Fruit fly (Drosophila melanogaster) whole organism, pupa: ENCODE results near the gene Smvt.

Experiments
- CG10348 ChIP-seq: fragments of 200-800 bp; sonication (Bioruptor generic); IDR thresholded peaks from 2 replicates; pipeline ENCODE4 v1.3.6; 2022; ENCODE audit warnings: missing biosample characterization, missing genetic modification characterization
- CG12605 ChIP-seq: fragments of 200-800 bp; sonication (Bioruptor generic); IDR thresholded peaks from 2 replicates; pipeline ENCODE4 v1.3.6; 2022; ENCODE audit warnings: missing biosample characterization, missing genetic modification characterization
- CG13204 ChIP-seq: fragments of 200-800 bp; sonication (Bioruptor generic); optimal IDR thresholded peaks from 2 replicates; lab custom pipeline; 2018; ENCODE audit warnings: missing biosample characterization, mild to moderate bottlenecking, missing genetic modification characterization, moderate library complexity
- CG14655 ChIP-seq: fragments of 200-800 bp; sonication (Bioruptor generic); optimal IDR thresholded peaks from 3 replicates; lab custom pipeline; 2017; ENCODE audit warnings: mild to moderate bottlenecking, missing biosample characterization, missing genetic modification reagents, missing genetic modification characterization
- CG15710 ChIP-seq: fragments of 200-800 bp; sonication (Bioruptor generic); optimal IDR thresholded peaks from 2 replicates; lab custom pipeline; 2018; ENCODE audit warnings: missing biosample characterization, mild to moderate bottlenecking, missing genetic modification characterization, moderate library complexity
- CG17806 ChIP-seq: fragments of 200-800 bp; sonication (Bioruptor generic); optimal IDR thresholded peaks from 2 replicates; lab custom pipeline; 2018; ENCODE audit warnings: missing biosample characterization, mild to moderate bottlenecking, missing genetic modification characterization, moderate library complexity
- CG32121 ChIP-seq: fragments of 200-800 bp; sonication (Bioruptor generic); IDR thresholded peaks from 2 replicates; pipeline ENCODE4 v1.3.6; 2022; ENCODE audit warnings: missing biosample characterization, missing genetic modification characterization
- CG34367 ChIP-seq: fragments of 200-800 bp; sonication (Bioruptor generic); optimal IDR thresholded peaks from 2 replicates; lab custom pipeline; 2018; ENCODE audit warnings: missing biosample characterization, mild to moderate bottlenecking, missing genetic modification characterization
- CG4496 ChIP-seq: fragments of 200-800 bp; sonication (Bioruptor generic); IDR thresholded peaks from 3 replicates; pipeline ENCODE4 v1.3.6; 2022; ENCODE audit warnings: missing biosample characterization, missing genetic modification characterization
- CG8159 ChIP-seq: fragments of 200-800 bp; sonication (Bioruptor generic); optimal IDR thresholded peaks from 3 replicates; lab custom pipeline; 2018; ENCODE audit warnings: missing biosample characterization, mild to moderate bottlenecking, missing genetic modification characterization, moderate library complexity
- CG8301 ChIP-seq: fragments of 200-800 bp; sonication (Bioruptor generic); optimal IDR thresholded peaks from 2 replicates; lab custom pipeline; 2018; ENCODE audit warnings: missing biosample characterization, mild to moderate bottlenecking, missing genetic modification characterization
- CG9948 ChIP-seq: fragments of 200-800 bp; sonication (Bioruptor generic); optimal IDR thresholded peaks from 2 replicates; lab custom pipeline; 2018; ENCODE audit warnings: missing biosample characterization, mild to moderate bottlenecking, missing genetic modification characterization, moderate library complexity
- D1 ChIP-seq: fragments of 200-800 bp; sonication (Bioruptor generic); optimal IDR thresholded peaks from 2 replicates; lab custom pipeline; 2018; ENCODE audit warnings: missing biosample characterization, mild to moderate bottlenecking, missing genetic modification characterization, moderate library complexity
- EcR ChIP-seq: fragments of 200-800 bp; sonication (Bioruptor generic); optimal IDR thresholded peaks from 3 replicates; lab custom pipeline; 2019; ENCODE audit warnings: missing biosample characterization, missing genetic modification characterization, mild to moderate bottlenecking, moderate library complexity, missing genetic modification reagents
- Ets98B ChIP-seq: fragments of 200-800 bp; sonication (Bioruptor generic); IDR thresholded peaks from 2 replicates; pipeline ENCODE4 v1.3.6; 2022; ENCODE audit warnings: missing biosample characterization, missing genetic modification characterization
- Pif1A ChIP-seq: fragments of 200-800 bp; sonication (Bioruptor generic); optimal IDR thresholded peaks from 3 replicates; lab custom pipeline; 2016; ENCODE audit warnings: missing biosample characterization, missing genetic modification characterization
- Pif1B ChIP-seq: fragments of 200-800 bp; sonication (Bioruptor generic); optimal IDR thresholded peaks from 3 replicates; lab custom pipeline; 2016; ENCODE audit warnings: missing biosample characterization, missing genetic modification characterization
- Snoo ChIP-seq: fragments of 200-800 bp; sonication (Bioruptor generic); optimal IDR thresholded peaks from 3 replicates; lab custom pipeline; 2017; ENCODE audit warnings: missing biosample characterization, mild to moderate bottlenecking, missing genetic modification characterization, inconsistent platforms
- fd96Ca ChIP-seq: fragments of 200-800 bp; sonication (Bioruptor generic); IDR thresholded peaks from 3 replicates; pipeline ENCODE4 v1.3.6; 2022; ENCODE audit warnings: missing biosample characterization, missing genetic modification characterization
- gl ChIP-seq: fragments of 200-800 bp; sonication (Bioruptor generic); optimal IDR thresholded peaks from 2 replicates; lab custom pipeline; 2018; ENCODE audit warnings: missing biosample characterization, mild to moderate bottlenecking, missing genetic modification characterization
- rn ChIP-seq: fragments of 200-800 bp; sonication (Bioruptor generic); IDR thresholded peaks from 2 replicates; pipeline ENCODE4 v1.3.6; 2022; ENCODE audit warnings: missing biosample characterization, missing genetic modification characterization

The Smvt gene

dm6 chr3R:31767528-31767927, 6.1 kb upstream of the Smvt start:
- no peak for TF ChIP-seq CG13204 (GFP tag; lab: Kevin White, UChicago)
- peak; percentile 14 for TF ChIP-seq CG34367 (tag; lab: Kevin White, UChicago)
- 0 out of 3 replicates have a peak, but pooled peaks have one; percentile 25 for TF ChIP-seq fd96Ca (GFP tag; lab: Robert Waterston, UW)
- TF ChIP-seq CG4496 (GFP tag; lab: Robert Waterston, UW), result no peak
- TF ChIP-seq gl (tag; lab: Kevin White, UChicago), result no peak
- TF ChIP-seq CG10348, result no peak
- TF ChIP-seq D1 (tag; lab: Kevin White, UChicago), result no peak
- TF ChIP-seq CG14655, result peak; percentile 84
- TF ChIP-seq Pif1A (GFP tag; lab: Kevin White, UChicago), result peak; percentile 56
- peak; percentile 47 for TF ChIP-seq CG9948 (tag; lab: Kevin White, UChicago)
- TF ChIP-seq Pif1B (GFP tag; lab: Kevin White, UChicago), result peak; percentile 47
- peak; percentile 32 for TF ChIP-seq CG17806 (tag; lab: Kevin White, UChicago)
- peak; percentile 71 for TF ChIP-seq CG8301 (tag; lab: Kevin White, UChicago)
- peak; percentile 54 for TF ChIP-seq CG8159 (tag; lab: Kevin White, UChicago)
- TF ChIP-seq EcR (GFP tag; lab: Kevin White, UChicago), result no peak
- TF ChIP-seq CG12605 (GFP tag; lab: Robert Waterston, UW), result no peak
- TF ChIP-seq, all 21 proteins: peak for 9

dm6 chr3R:31765145-31765544, 3.8 kb upstream of the Smvt start:
- TF ChIP-seq CG34367 (tag; lab: Kevin White, UChicago), result no peak
- no peak for TF ChIP-seq Ets98B (GFP tag; lab: Robert Waterston, UW)
- no peak for TF ChIP-seq Pif1B (GFP tag; lab: Kevin White, UChicago)
- TF ChIP-seq CG8159 (tag; lab: Kevin White, UChicago), result no peak
- TF ChIP-seq CG15710 (tag; lab: Kevin White, UChicago), result no peak
- TF ChIP-seq fd96Ca (GFP tag; lab: Robert Waterston, UW), result no peak
- TF ChIP-seq CG9948 (tag; lab: Kevin White, UChicago), result no peak
- TF ChIP-seq D1 (tag; lab: Kevin White, UChicago), result no peak
- TF ChIP-seq CG14655, result no peak
- no peak for TF ChIP-seq Pif1A (GFP tag; lab: Kevin White, UChicago)
- no peak for TF ChIP-seq CG17806 (tag; lab: Kevin White, UChicago)
- TF ChIP-seq EcR (GFP tag; lab: Kevin White, UChicago), result no peak
- no peak for TF ChIP-seq CG4496 (GFP tag; lab: Robert Waterston, UW)
- no peak for TF ChIP-seq CG32121
- no peak for TF ChIP-seq CG12605 (GFP tag; lab: Robert Waterston, UW)
- no peak for TF ChIP-seq CG8301 (tag; lab: Kevin White, UChicago)
- TF ChIP-seq gl (tag; lab: Kevin White, UChicago), result no peak
- no peak for TF ChIP-seq CG13204 (GFP tag; lab: Kevin White, UChicago)
- no peak for TF ChIP-seq CG10348
- TF ChIP-seq, all 21 proteins: peak for 0

dm6 chr3R:31764672-31765071, 3.3 kb upstream of the Smvt start, which contains the start of gene CG2150:
Gene CG2150, minus strand, starts transcription at chr3R:31764772.
- TF ChIP-seq CG4496 (GFP tag; lab: Robert Waterston, UW) (peak; percentile 16; the same call in 1 of the 3 replicates), fd96Ca (GFP tag; lab: Robert Waterston, UW) (no peak), Ets98B (GFP tag; lab: Robert Waterston, UW) (peak; percentile 24; the same call in 1 of the 2 replicates)

- TF ChIP-seq CG13204 (GFP tag; lab: Kevin White, UChicago) (peak; percentile 22), gl (tag; lab: Kevin White, UChicago) (no peak), D1 (tag; lab: Kevin White, UChicago) (no peak), Pif1B (GFP tag; lab: Kevin White, UChicago) (peak; percentile 76), CG17806 (tag; lab: Kevin White, UChicago) (peak; percentile 75), CG32121 (peak; percentile 49; the same call in 1 of the 2 replicates), CG9948 (tag; lab: Kevin White, UChicago) (peak; percentile 65), CG10348 (no peak), CG34367 (tag; lab: Kevin White, UChicago) (peak; percentile 55), Ets98B (GFP tag; lab: Robert Waterston, UW) (peak; percentile 58), EcR (GFP tag; lab: Kevin White, UChicago) (peak; percentile 2), CG14655 (peak; percentile 76), fd96Ca (GFP tag; lab: Robert Waterston, UW) (peak; percentile 78), CG12605 (GFP tag; lab: Robert Waterston, UW) (no peak), CG8159 (tag; lab: Kevin White, UChicago) (peak; percentile 84), CG8301 (tag; lab: Kevin White, UChicago) (peak; percentile 70), CG4496 (GFP tag; lab: Robert Waterston, UW) (peak; percentile 51; the same call in 2 of the 3 replicates), Snoo (tag; lab: Kevin White, UChicago) (no peak), Pif1A (GFP tag; lab: Kevin White, UChicago) (peak; percentile 71), CG15710 (tag; lab: Kevin White, UChicago) (peak; percentile 70), rn (no peak)
Observed at dm6 chr3R:31762672-31763071, 1.3 kb upstream of the Smvt start.

dm6 chr3R:31758587-31759167, 2.7 kb downstream of the Smvt start, which contains the start of gene CG2187:
Gene CG2187, minus strand, starts transcription at chr3R:31758637.
- TF ChIP-seq Ets98B (GFP tag; lab: Robert Waterston, UW) (no peak), CG14655 (no peak)
- TF ChIP-seq, all 21 proteins: peak for 0
